Worm (Caenorhabditis elegans) whole organism, young adult: ENCODE data around the gene C29F7.2.

ENCODE experiments used
- F39B2.1 ChIP-seq: fragments of 200-800 bp; sonication (Bioruptor generic); IDR thresholded peaks from 2 replicates; pipeline ENCODE4 v1.3.6; 2022; ENCODE audit warnings: missing genetic modification reagents, missing genetic modification characterization, missing compliant biosample characterization
- nfya-2 ChIP-seq: fragments of 200-800 bp; sonication (Bioruptor generic); IDR thresholded peaks from 2 replicates; pipeline ENCODE4 v1.3.6; 2022; ENCODE audit warnings: missing genetic modification reagents, missing genetic modification characterization, missing compliant biosample characterization
- nhr-80 ChIP-seq: sonication (generic microtip); optimal IDR thresholded peaks from 2 replicates; lab custom pipeline; 2016; ENCODE audit warnings: missing genetic modification characterization, missing compliant biosample characterization
- snpc-1.1 ChIP-seq: sonication (generic microtip); optimal IDR thresholded peaks from 2 replicates; lab custom pipeline; 2017; ENCODE audit warnings: missing genetic modification characterization, mild to moderate bottlenecking, missing compliant biosample characterization, antibody characterized with exemption, moderate library complexity, missing genotype, missing genetic modification reagents; ENCODE audit not compliant: insufficient read depth

DNA sequence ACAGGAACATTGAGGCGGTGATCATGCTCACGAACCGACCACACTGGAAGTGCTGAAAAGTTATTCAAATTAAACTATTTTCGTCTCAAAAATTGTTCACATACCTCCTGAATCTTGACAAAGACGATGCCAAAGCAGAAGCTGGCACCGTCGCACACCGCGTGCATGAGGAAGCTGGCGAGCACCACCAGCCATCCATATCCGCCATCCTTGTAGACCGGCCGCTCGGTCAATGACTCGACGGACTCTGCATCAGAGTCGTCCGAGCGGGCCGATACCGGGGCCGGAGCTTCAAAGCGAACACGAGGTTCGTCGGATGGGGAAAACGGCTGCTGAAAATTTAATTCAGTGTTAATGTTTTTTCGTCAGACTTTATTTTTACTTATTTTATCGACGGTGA, 39.7 kb upstream of the C29F7.2 start:
- no peak for TF ChIP-seq nfya-2 (GFP tag; lab: Robert Waterston, UW)
- TF ChIP-seq snpc-1.1 = no peak
- no peak for TF ChIP-seq F39B2.1 (GFP tag; lab: Robert Waterston, UW)
- TF ChIP-seq nhr-80 = no peak
